Fruit fly (Drosophila melanogaster) whole organism, embryonic: ENCODE data around the gene CG15764.

Experiments used
- Abd-B ChIP-seq: fragments of 200-800 bp; sonication (Bioruptor generic); optimal IDR thresholded peaks from 2 replicates; lab custom pipeline; 2018; ENCODE audit warnings: missing biosample characterization, mild to moderate bottlenecking, missing genetic modification characterization, moderate library complexity
- B-H2 ChIP-seq: fragments of 200-800 bp; sonication (Bioruptor generic); optimal IDR thresholded peaks from 2 replicates; lab custom pipeline; 2018; ENCODE audit warnings: missing biosample characterization, mild to moderate bottlenecking, missing genetic modification characterization
- Bdp1 ChIP-seq: fragments of 200-800 bp; sonication (Bioruptor generic); optimal IDR thresholded peaks from 3 replicates; lab custom pipeline; 2016; ENCODE audit warnings: missing biosample characterization, missing genetic modification characterization
- CG10274 ChIP-seq: fragments of 200-800 bp; sonication (Bioruptor generic); optimal IDR thresholded peaks from 3 replicates; lab custom pipeline; 2017; ENCODE audit warnings: missing biosample characterization, mild to moderate bottlenecking, missing genetic modification characterization
- CG12219 ChIP-seq: fragments of 200-800 bp; sonication (Bioruptor generic); optimal IDR thresholded peaks from 3 replicates; lab custom pipeline; 2018; ENCODE audit warnings: missing biosample characterization, mild to moderate bottlenecking, missing genetic modification characterization
- CG12391 ChIP-seq: fragments of 200-800 bp; sonication (Bioruptor generic); optimal IDR thresholded peaks from 3 replicates; lab custom pipeline; 2018; ENCODE audit warnings: missing biosample characterization, mild to moderate bottlenecking, missing genetic modification characterization, moderate library complexity
- CG13287 ChIP-seq: fragments of 200-800 bp; sonication (Bioruptor generic); IDR thresholded peaks from 2 replicates; pipeline ENCODE4 v1.3.6; 2022; ENCODE audit warnings: missing biosample characterization, missing genetic modification characterization; ENCODE audit not compliant: partially characterized antibody
- CG14965 ChIP-seq: fragments of 200-800 bp; sonication (Bioruptor generic); optimal IDR thresholded peaks from 2 replicates; lab custom pipeline; 2016; ENCODE audit warnings: missing biosample characterization, missing genetic modification characterization, borderline replicate concordance
- CG15696 ChIP-seq: fragments of 200-800 bp; sonication (Bioruptor generic); optimal IDR thresholded peaks from 2 replicates; lab custom pipeline; 2019; ENCODE audit warnings: missing biosample characterization, mild to moderate bottlenecking, missing genetic modification characterization, moderate library complexity
- CG1603 ChIP-seq: fragments of 200-800 bp; sonication (Bioruptor generic); optimal IDR thresholded peaks from 2 replicates; lab custom pipeline; 2019; ENCODE audit warnings: missing biosample characterization, mild to moderate bottlenecking, missing genetic modification characterization, moderate library complexity
- CG1647 ChIP-seq: fragments of 200-800 bp; sonication (Bioruptor generic); optimal IDR thresholded peaks from 3 replicates; lab custom pipeline; 2016; ENCODE audit warnings: missing biosample characterization, missing genetic modification characterization
- CG16813 ChIP-seq: fragments of 200-800 bp; sonication (Bioruptor generic); IDR thresholded peaks from 3 replicates; pipeline ENCODE4 v1.3.6; 2022; ENCODE audit warnings: missing biosample characterization, missing genetic modification characterization; ENCODE audit not compliant: partially characterized antibody
- CG17385 ChIP-seq: fragments of 200-800 bp; sonication (Bioruptor generic); optimal IDR thresholded peaks from 3 replicates; lab custom pipeline; 2018; ENCODE audit warnings: missing biosample characterization, mild to moderate bottlenecking, missing genetic modification characterization
- CG17802 ChIP-seq: fragments of 200-800 bp; sonication (Bioruptor generic); optimal IDR thresholded peaks from 2 replicates; lab custom pipeline; 2018; ENCODE audit warnings: missing biosample characterization, mild to moderate bottlenecking, missing genetic modification characterization, moderate library complexity
- CG17829 ChIP-seq: fragments of 200-800 bp; optimal IDR thresholded peaks from 2 replicates; lab custom pipeline; 2019; ENCODE audit warnings: missing biosample characterization, mild to moderate bottlenecking, missing genetic modification characterization, moderate library complexity
- CG1792 ChIP-seq: fragments of 200-800 bp; sonication (Bioruptor generic); optimal IDR thresholded peaks from 2 replicates; lab custom pipeline; 2016; ENCODE audit warnings: missing biosample characterization, missing genetic modification characterization
- CG2120 ChIP-seq: fragments of 200-800 bp; sonication (Bioruptor generic); optimal IDR thresholded peaks from 3 replicates; lab custom pipeline; 2016; ENCODE audit warnings: missing biosample characterization, missing genetic modification characterization
- CG2889 ChIP-seq: fragments of 200-800 bp; sonication (Bioruptor generic); IDR thresholded peaks from 3 replicates; pipeline ENCODE4 v1.3.6; 2022; ENCODE audit warnings: missing biosample characterization, missing genetic modification characterization
- CG30020 ChIP-seq: fragments of 200-800 bp; optimal IDR thresholded peaks from 2 replicates; lab custom pipeline; 2019; ENCODE audit warnings: missing biosample characterization, mild to moderate bottlenecking, missing genetic modification characterization, moderate library complexity
- CG30403 ChIP-seq: fragments of 200-800 bp; sonication (Bioruptor generic); optimal IDR thresholded peaks from 3 replicates; lab custom pipeline; 2016; ENCODE audit warnings: missing biosample characterization, missing genetic modification characterization
- CG30431 ChIP-seq: fragments of 200-800 bp; sonication (Bioruptor generic); optimal IDR thresholded peaks from 2 replicates; lab custom pipeline; 2017; ENCODE audit warnings: missing biosample characterization, missing genetic modification characterization
- CG34376 ChIP-seq: fragments of 200-800 bp; sonication (Bioruptor generic); optimal IDR thresholded peaks from 2 replicates; lab custom pipeline; 2018; ENCODE audit warnings: missing biosample characterization, mild to moderate bottlenecking, missing genetic modification characterization
- CG6175 ChIP-seq: fragments of 200-800 bp; sonication (Bioruptor generic); IDR thresholded peaks from 3 replicates; pipeline ENCODE4 v1.3.6; 2022; ENCODE audit warnings: missing biosample characterization, missing genetic modification characterization
- CG6689 ChIP-seq: fragments of 200-800 bp; sonication (Bioruptor generic); IDR thresholded peaks from 2 replicates; pipeline ENCODE4 v1.3.6; 2022; ENCODE audit warnings: missing biosample characterization, missing genetic modification characterization
- CG7271 ChIP-seq: fragments of 200-800 bp; sonication (Bioruptor generic); optimal IDR thresholded peaks from 2 replicates; lab custom pipeline; 2018; ENCODE audit warnings: missing biosample characterization, mild to moderate bottlenecking, missing genetic modification characterization, moderate library complexity
- CG7987 ChIP-seq: fragments of 200-800 bp; sonication (Bioruptor generic); optimal IDR thresholded peaks from 2 replicates; lab custom pipeline; 2018; ENCODE audit warnings: missing biosample characterization, mild to moderate bottlenecking, missing genetic modification characterization, moderate library complexity
- CG8924 ChIP-seq: fragments of 200-800 bp; optimal IDR thresholded peaks from 3 replicates; lab custom pipeline; 2019; ENCODE audit warnings: missing biosample characterization, mild to moderate bottlenecking, missing genetic modification characterization, moderate library complexity
- CkIIα-i1 ChIP-seq: fragments of 200-800 bp; sonication (Bioruptor generic); IDR thresholded peaks from 2 replicates; pipeline ENCODE4 v1.3.6; 2022; ENCODE audit warnings: missing biosample characterization, missing genetic modification characterization
- D ChIP-seq, 2 experiments: fragments of 200-800 bp in 1 of 2; fragments of >200 bp in 1 of 2; sonication (Bioruptor generic) in 1 of 2; optimal IDR thresholded peaks; 2 replicates in 1 of 2; 3 replicates in 1 of 2; lab custom pipeline; 2017; ENCODE audit warnings: mild to moderate bottlenecking in 1 of 2, missing biosample characterization in 1 of 2, missing genetic modification characterization in 1 of 2, missing genetic modification reagents in 1 of 2
- D19A ChIP-seq: fragments of 200-800 bp; optimal IDR thresholded peaks from 3 replicates; lab custom pipeline; 2019; ENCODE audit warnings: missing biosample characterization, mild to moderate bottlenecking, missing genetic modification characterization, moderate library complexity
- ERR ChIP-seq: fragments of 200-800 bp; sonication (Bioruptor generic); optimal IDR thresholded peaks from 2 replicates; lab custom pipeline; 2016; ENCODE audit warnings: missing biosample characterization, missing genetic modification characterization
- HLHmδ ChIP-seq: fragments of 200-800 bp; sonication (Bioruptor generic); optimal IDR thresholded peaks from 2 replicates; lab custom pipeline; 2018; ENCODE audit warnings: missing biosample characterization, mild to moderate bottlenecking, missing genetic modification characterization, moderate library complexity
- NK7.1 ChIP-seq: fragments of 200-800 bp; sonication (Bioruptor generic); optimal IDR thresholded peaks from 3 replicates; lab custom pipeline; 2016; ENCODE audit warnings: missing biosample characterization, missing genetic modification characterization
- Sry-δ ChIP-seq: fragments of 200-800 bp; sonication (Bioruptor generic); optimal IDR thresholded peaks from 2 replicates; lab custom pipeline; 2016; ENCODE audit warnings: missing biosample characterization, missing genetic modification characterization
- az2 ChIP-seq: fragments of 200-800 bp; sonication (Bioruptor generic); optimal IDR thresholded peaks from 3 replicates; lab custom pipeline; 2016; ENCODE audit warnings: missing biosample characterization, missing genetic modification characterization
- bigmax ChIP-seq: fragments of 200-800 bp; sonication (Bioruptor generic); optimal IDR thresholded peaks from 2 replicates; lab custom pipeline; 2018; ENCODE audit warnings: missing biosample characterization, mild to moderate bottlenecking, missing genetic modification characterization
- crp ChIP-seq, 2 experiments: fragments of 200-800 bp; sonication (Bioruptor generic); optimal IDR thresholded peaks; 2 replicates in 1 of 2; 3 replicates in 1 of 2; lab custom pipeline; 2017; ENCODE audit warnings: missing biosample characterization in 2 of 2, missing genetic modification characterization in 2 of 2, mild to moderate bottlenecking in 1 of 2, moderate library complexity in 1 of 2
- dmrt11E ChIP-seq: fragments of 200-800 bp; sonication (Bioruptor generic); optimal IDR thresholded peaks from 3 replicates; lab custom pipeline; 2018; ENCODE audit warnings: missing biosample characterization, mild to moderate bottlenecking, missing genetic modification characterization, moderate library complexity
- ewg ChIP-seq: fragments of 200-800 bp; sonication (Bioruptor generic); optimal IDR thresholded peaks from 3 replicates; lab custom pipeline; 2017; ENCODE audit warnings: mild to moderate bottlenecking, missing biosample characterization, missing genetic modification reagents, missing genetic modification characterization
- fru ChIP-seq: fragments of >200 bp; optimal IDR thresholded peaks from 2 replicates; lab custom pipeline; 2017
- gce ChIP-seq: fragments of 200-800 bp; sonication (Bioruptor generic); IDR thresholded peaks from 3 replicates; pipeline ENCODE4 v1.3.6; 2022; ENCODE audit warnings: missing biosample characterization, missing genetic modification characterization
- gcm ChIP-seq: fragments of 200-800 bp; sonication (Bioruptor generic); optimal IDR thresholded peaks from 2 replicates; lab custom pipeline; 2019; ENCODE audit warnings: missing biosample characterization, mild to moderate bottlenecking, missing genetic modification characterization, moderate library complexity
- gcm2 ChIP-seq: fragments of 200-800 bp; sonication (Bioruptor generic); optimal IDR thresholded peaks from 2 replicates; lab custom pipeline; 2016; ENCODE audit warnings: missing biosample characterization, missing genetic modification characterization
- nerfin-1 ChIP-seq: fragments of 200-800 bp; sonication (Bioruptor generic); optimal IDR thresholded peaks from 3 replicates; lab custom pipeline; 2019; ENCODE audit warnings: missing biosample characterization, mild to moderate bottlenecking, missing genetic modification characterization, moderate library complexity
- p53 ChIP-seq: fragments of 200-800 bp; sonication (Bioruptor generic); optimal IDR thresholded peaks from 2 replicates; lab custom pipeline; 2016; ENCODE audit warnings: missing biosample characterization, missing genetic modification characterization
- psq ChIP-seq: fragments of 200-800 bp; sonication (Bioruptor generic); optimal IDR thresholded peaks from 2 replicates; lab custom pipeline; 2017; ENCODE audit warnings: missing biosample characterization, missing genetic modification characterization
- stc ChIP-seq: fragments of 200-800 bp; sonication (Bioruptor generic); IDR thresholded peaks from 2 replicates; pipeline ENCODE4 v1.3.6; 2022; ENCODE audit warnings: missing biosample characterization, missing genetic modification characterization
- tna ChIP-seq: fragments of 200-800 bp; sonication (Bioruptor generic); IDR thresholded peaks from 2 replicates; pipeline ENCODE4 v1.3.6; 2022; ENCODE audit warnings: missing biosample characterization, missing genetic modification characterization; ENCODE audit not compliant: partially characterized antibody
- usp ChIP-seq: fragments of >200 bp; optimal IDR thresholded peaks from 2 replicates; lab custom pipeline; 2017; ENCODE audit warnings: missing biosample characterization, missing genetic modification characterization
- zfh1 ChIP-seq: fragments of 200-800 bp; sonication (Bioruptor generic); IDR thresholded peaks from 3 replicates; pipeline ENCODE4 v1.3.6; 2022; ENCODE audit warnings: missing biosample characterization, missing genetic modification characterization

Gene CG15764

dm6 chrX:5879543-5879943, 10.6 kb downstream of the CG15764 start, which contains the start of the genes Usp30 and CG16721 (continued):
- TF ChIP-seq CG17829 (tag; lab: Kevin White, UChicago) (peak; percentile 18), dmrt11E (tag; lab: Kevin White, UChicago) (peak; percentile 10), CG2889 (GFP tag; lab: Robert Waterston, UW) (no peak), CG1603 (peak; percentile 78), CG12391 (tag; lab: Kevin White, UChicago) (peak; percentile 39), CG30403 (GFP tag; lab: Kevin White, UChicago) (peak; percentile 51), usp (GFP tag; lab: Kevin White, UChicago) (no peak), B-H2 (GFP tag; lab: Kevin White, UChicago) (peak; percentile 60), ERR (GFP tag; lab: Kevin White, UChicago) (no peak), CG16813 (peak; percentile 75), CG7987 (GFP tag; lab: Kevin White, UChicago) (no peak), CG34376 (GFP tag; lab: Kevin White, UChicago) (peak; percentile 46), CG6175 (GFP tag; lab: Robert Waterston, UW) (no peak), p53 (GFP tag; lab: Kevin White, UChicago) (no peak), CG1792 (GFP tag; lab: Kevin White, UChicago) (peak; percentile 9), CG30020 (peak; percentile 33), CG30431 (GFP tag; lab: Kevin White, UChicago) (no peak), CkIIα-i1 (GFP tag; lab: Robert Waterston, UW) (no peak), CG14965 (GFP tag; lab: Kevin White, UChicago) (no peak), NK7.1 (GFP tag; lab: Kevin White, UChicago) (no peak), az2 (GFP tag; lab: Kevin White, UChicago) (peak; percentile 6), CG8924 (tag; lab: Kevin White, UChicago) (no peak), zfh1 (GFP tag; lab: Robert Waterston, UW) (peak; percentile 28; the same call in 1 of the 3 replicates), CG17802 (tag; lab: Kevin White, UChicago) (no peak), CG2120 (GFP tag; lab: Kevin White, UChicago) (peak; percentile 82), fru (lab: Kevin White, UChicago) (no peak), bigmax (GFP tag; lab: Kevin White, UChicago) (no peak), stc (GFP tag; lab: Robert Waterston, UW) (no peak), nerfin-1 (peak; percentile 1), Abd-B (GFP tag; lab: Kevin White, UChicago) (peak; percentile 9), CG17385 (no peak), gcm2 (no peak), CG6689 (no peak), HLHmδ (GFP tag; lab: Kevin White, UChicago) (no peak), CG15696 (tag; lab: Kevin White, UChicago) (no peak), CG7271 (tag; lab: Kevin White, UChicago) (no peak), CG1647 (GFP tag; lab: Kevin White, UChicago) (peak; percentile 33), Bdp1 (GFP tag; lab: Kevin White, UChicago) (peak; percentile 22), tna (GFP tag; lab: Robert Waterston, UW) (peak; percentile 66; the same call in 1 of the 2 replicates), crp (GFP tag; optimal IDR thresholded peaks at IDR 0.05; lab: Kevin White, UChicago) (peak; percentile 42 to 88), D (optimal IDR thresholded peaks at IDR 0.05; lab: Kevin White, UChicago) (no peak), D (GFP tag; optimal IDR thresholded peaks at IDR 0.05; lab: Kevin White, UChicago) (no peak), ewg (GFP tag; lab: Kevin White, UChicago) (no peak), CG13287 (GFP tag; lab: Robert Waterston, UW) (peak; percentile 89), CG12219 (GFP tag; lab: Kevin White, UChicago) (peak; percentile 1), gce (no peak), CG10274 (GFP tag; lab: Kevin White, UChicago) (no peak), Sry-δ (GFP tag; lab: Kevin White, UChicago) (peak; percentile 75), gcm (GFP tag; lab: Kevin White, UChicago) (peak; percentile 9), D19A (peak; percentile 23), psq (GFP tag; lab: Kevin White, UChicago) (no peak)
